Worm (Caenorhabditis elegans): Measurements from ENCODE around the gene puf-6.
"Not testable (repeated sequence)": the region's sequence is repeated elsewhere in the genome, so short reads cannot be mapped to it uniquely, and the experiment has no call there.

Gene puf-6

DNA sequence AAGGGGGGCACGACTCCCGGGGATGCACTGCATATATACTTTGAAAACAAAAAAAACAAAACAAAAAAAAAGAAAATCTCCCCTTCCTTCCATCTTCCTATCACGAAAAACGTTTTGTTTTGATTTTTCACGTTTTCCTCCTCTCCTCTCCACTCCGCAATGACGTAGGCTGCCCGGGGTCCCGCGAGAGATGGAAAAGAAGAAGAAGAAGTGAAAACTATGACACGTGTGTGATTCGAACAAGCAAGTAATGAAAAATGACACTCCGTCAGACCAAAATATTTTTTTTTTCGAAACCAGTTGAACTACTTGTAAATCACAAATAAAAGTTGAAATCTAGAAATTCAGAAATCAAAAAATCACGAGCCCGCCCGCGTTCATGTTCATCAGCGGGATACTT lies 22.0 kb upstream of the puf-6 start (continued):
- TF ChIP-seq dpl-1 (GFP tag; optimal IDR thresholded peaks at IDR 0.05) (no peak), arid-1 (GFP tag; conservative IDR thresholded peaks at IDR 0.05) (no peak), daf-16 (GFP tag; optimal IDR thresholded peaks at IDR 0.05) (peak in 1 of 2 experiments; percentile 63), daf-16 (tag; optimal IDR thresholded peaks at IDR 0.05) (no peak)

- TF ChIP-seq dmd-6 (GFP tag; IDR thresholded peaks at IDR 0.05) = 0 out of 2 replicates have a peak, but pooled peaks have one; percentile 8
- peak; percentile 70 for TF ChIP-seq set-16 (GFP tag; IDR thresholded peaks at IDR 0.05)
- TF ChIP-seq dve-1 (tag; optimal IDR thresholded peaks at IDR 0.05; ENCODE audit: insufficient read depth) = no peak
These were observed 16.0 kb upstream of the puf-6 start for ce11 chrII:13059196-13059595.

ce11 chrII:13056580-13056979 lies 13.3 kb upstream of the puf-6 start, which contains the start of gene zyx-1:
zyx-1 (plus strand) TSS chrII:13056910.
- TF ChIP-seq hlh-11 (tag; optimal IDR thresholded peaks at IDR 0.05) (peak; percentile 39), php-3 (GFP tag; IDR thresholded peaks at IDR 0.05) (no peak), nhr-11 (tag; optimal IDR thresholded peaks at IDR 0.05) (peak; percentile 19), set-16 (GFP tag; IDR thresholded peaks at IDR 0.05) (peak; percentile 70)

ce11 chrII:13053443-13053842 lies 10.2 kb upstream of the puf-6 start:
- no peak for TF ChIP-seq daf-16 (GFP tag; optimal IDR thresholded peaks at IDR 0.05)
- TF ChIP-seq daf-16 (tag; optimal IDR thresholded peaks at IDR 0.05) = no peak
- no peak for TF ChIP-seq aha-1 (tag)

ce11 chrII:13050050-13050449 lies 6.8 kb upstream of the puf-6 start:
- no peak for TF ChIP-seq dmd-8 (GFP tag; IDR thresholded peaks at IDR 0.05)
- TF ChIP-seq nhr-6 (tag; optimal IDR thresholded peaks at IDR 0.05) = no peak
- no peak for TF ChIP-seq nhr-102 (tag; optimal IDR thresholded peaks at IDR 0.05)
- TF ChIP-seq fos-1 (tag; optimal IDR thresholded peaks at IDR 0.05) = no peak
- peak; percentile 71 for TF ChIP-seq set-16 (GFP tag; IDR thresholded peaks at IDR 0.05)
- TF ChIP-seq zag-1 (tag; optimal IDR thresholded peaks at IDR 0.05) = no peak
- no peak for TF ChIP-seq lin-29 (GFP tag; IDR thresholded peaks at IDR 0.05)
- no peak for TF ChIP-seq aha-1 (tag)
- TF ChIP-seq Y75B8A.6 (GFP tag; IDR thresholded peaks at IDR 0.05) = 0 out of 2 replicates have a peak, but pooled peaks have one; percentile 12
- no peak for TF ChIP-seq ama-1 (optimal IDR thresholded peaks at IDR 0.05)
- TF ChIP-seq zfp-2 (tag; optimal IDR thresholded peaks at IDR 0.05) = no peak
- no peak for TF ChIP-seq nhr-48 (tag; optimal IDR thresholded peaks at IDR 0.05)
- TF ChIP-seq dmd-9 (GFP tag; IDR thresholded peaks at IDR 0.05) = no peak
- TF ChIP-seq snpc-1.2 (GFP tag; IDR thresholded peaks at IDR 0.05) = 0 out of 2 replicates have a peak, but pooled peaks have one; percentile 29
- TF ChIP-seq mxl-2 (GFP tag; conservative IDR thresholded peaks at IDR 0.05) = no peak
- 0 out of 2 replicates have a peak, but pooled peaks have one; percentile 7 for TF ChIP-seq egl-43 (GFP tag; IDR thresholded peaks at IDR 0.05)
- 0 out of 2 replicates have a peak, but pooled peaks have one; percentile 25 for TF ChIP-seq F26F4.8 (GFP tag; conservative IDR thresholded peaks at IDR 0.05)
- no peak for TF ChIP-seq jun-1 (tag; optimal IDR thresholded peaks at IDR 0.05)
- TF ChIP-seq snpc-4 (tag; optimal IDR thresholded peaks at IDR 0.05) = no peak
- TF ChIP-seq mdt-29 (GFP tag; IDR thresholded peaks at IDR 0.05) = no peak
- TF ChIP-seq zip-2 (tag; optimal IDR thresholded peaks at IDR 0.05) = no peak
- TF ChIP-seq tra-1 (GFP tag; IDR thresholded peaks at IDR 0.05) = no peak
- TF ChIP-seq hlh-11 (tag; optimal IDR thresholded peaks at IDR 0.05) = no peak
- no peak for TF ChIP-seq mxl-3 (GFP tag; optimal IDR thresholded peaks at IDR 0.05)
- TF ChIP-seq daf-12 (tag; optimal IDR thresholded peaks at IDR 0.05) = no peak

DNA sequence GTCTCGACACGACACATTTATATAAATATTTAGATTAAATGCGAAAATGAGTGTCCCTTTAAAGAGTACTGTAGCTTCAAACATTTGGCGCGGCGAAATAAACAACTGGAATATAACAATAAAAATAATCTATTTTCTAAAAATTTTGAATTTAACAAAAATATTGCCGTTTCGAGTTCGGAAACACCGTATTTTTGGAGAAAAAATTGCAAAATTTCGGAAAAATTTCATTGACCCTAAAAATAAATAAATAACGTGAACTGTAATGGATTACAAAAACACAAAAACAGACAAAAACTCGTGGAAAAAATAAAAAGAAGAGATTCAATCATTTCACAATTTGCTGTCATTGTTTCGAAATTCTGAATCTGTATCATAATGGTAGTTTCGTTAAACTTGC lies 4.4 kb upstream of the puf-6 start, which contains the start of gene F42G4.2:
Gene F42G4.2 (plus strand): TSS at position 301 of the 400 bp plus-strand sequence.
- not testable (repeated sequence) for TF ChIP-seq ceh-62 (tag; optimal IDR thresholded peaks at IDR 0.05); php-3 (GFP tag; IDR thresholded peaks at IDR 0.05); lin-15B (tag; optimal IDR thresholded peaks at IDR 0.05)

Measured in whole organism, L4 larva.